Fruit fly (Drosophila melanogaster): ENCODE measurements around the gene CG3792.

CG3792 gene

DNA sequence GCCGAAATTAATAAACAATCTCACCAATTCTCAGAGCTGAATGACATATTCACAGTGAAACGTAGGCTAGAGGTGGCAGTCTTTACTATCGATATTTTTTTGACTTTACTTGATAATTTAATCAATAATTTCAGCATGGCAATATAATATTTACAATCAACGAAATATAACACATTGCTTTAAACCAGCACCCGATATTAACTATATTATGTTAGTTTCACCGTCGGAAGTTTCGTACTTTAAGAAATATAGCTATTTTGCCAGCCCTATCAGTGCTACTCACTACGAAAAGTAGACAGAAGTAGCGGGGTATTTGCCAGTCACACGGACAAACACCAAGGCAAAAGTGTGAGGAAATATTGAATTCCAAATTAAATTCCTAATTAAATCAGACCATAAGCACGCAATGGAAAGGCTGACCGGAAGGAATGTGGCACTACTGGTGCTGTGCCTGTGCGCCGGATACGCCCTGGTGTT is 33.7 kb downstream of the CG3792 start, which contains the start of the genes CG31917, Tfb5 and SelT:
TSS of gene CG31917 (minus strand) at position 51 of the 477 bp plus-strand sequence.
TSS of gene Tfb5 (minus strand) at position 51 of the 477 bp plus-strand sequence.
TSS of gene SelT (plus strand) at position 139 of the 477 bp plus-strand sequence.
- peak; percentile 73 for TF ChIP-seq CG17801 (GFP tag; optimal IDR thresholded peaks at IDR 0.05; ENCODE audit: partially characterized antibody)

DNA sequence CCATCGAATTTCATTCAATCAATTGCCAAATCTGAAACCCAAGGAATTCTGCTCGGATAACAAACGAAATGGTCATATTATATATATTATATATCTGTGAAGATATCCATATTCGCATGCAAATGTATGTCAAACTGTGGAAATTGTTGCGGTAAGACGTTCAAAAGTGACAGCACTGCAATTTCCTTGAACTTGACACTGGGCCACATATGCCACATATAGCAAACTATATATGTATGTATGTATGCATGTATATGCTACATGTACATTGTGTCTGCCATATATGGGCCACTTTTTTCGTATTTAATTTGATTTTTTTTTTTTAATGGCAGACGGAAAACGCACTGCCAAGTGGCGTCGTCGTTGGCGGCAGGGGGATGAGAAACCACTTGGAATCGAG is 43.4 kb downstream of the CG3792 start:
- no peak for TF ChIP-seq CG17801 (GFP tag; optimal IDR thresholded peaks at IDR 0.05; ENCODE audit: partially characterized antibody)

DNA sequence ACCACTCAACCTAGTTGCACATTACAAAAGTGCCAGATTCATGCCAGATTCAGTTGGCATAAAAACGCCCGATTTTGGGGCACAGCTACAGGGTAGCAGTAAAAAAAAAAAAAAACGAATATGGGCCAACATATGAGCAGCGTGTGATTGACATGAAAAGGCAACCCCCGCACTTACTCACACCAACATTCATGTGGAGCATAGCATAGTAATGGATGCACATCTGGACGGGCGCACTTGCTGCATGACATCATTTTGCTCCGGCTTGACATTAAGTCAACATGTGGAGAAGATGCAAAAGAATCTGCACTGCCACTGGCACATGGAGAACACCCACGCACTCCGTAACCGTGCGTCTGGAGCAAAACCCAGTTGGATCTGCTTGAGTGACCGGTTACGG is 45.5 kb downstream of the CG3792 start:
- TF ChIP-seq CG17801 (GFP tag; optimal IDR thresholded peaks at IDR 0.05; ENCODE audit: partially characterized antibody): no peak

DNA sequence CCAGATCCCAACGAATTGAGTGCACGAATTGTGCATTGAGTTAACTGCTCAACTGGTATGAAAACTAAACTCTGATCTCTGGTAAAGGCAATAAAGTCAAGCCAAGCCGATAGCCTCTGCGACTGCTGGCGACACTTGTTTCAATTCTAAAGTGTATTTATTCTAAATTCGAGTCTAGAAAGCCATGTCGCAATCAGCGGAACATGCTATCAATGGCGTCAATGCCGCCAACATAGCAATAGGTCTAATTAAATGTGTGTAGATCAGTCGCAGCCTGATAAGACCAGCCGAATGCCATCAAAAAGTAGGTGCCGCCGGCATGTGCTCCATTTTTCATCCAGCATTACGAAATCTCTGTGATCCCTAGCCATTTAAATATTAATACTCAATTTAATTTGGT is 48.4 kb downstream of the CG3792 start:
- no peak for TF ChIP-seq CG17801 (GFP tag; optimal IDR thresholded peaks at IDR 0.05; ENCODE audit: partially characterized antibody)

DNA sequence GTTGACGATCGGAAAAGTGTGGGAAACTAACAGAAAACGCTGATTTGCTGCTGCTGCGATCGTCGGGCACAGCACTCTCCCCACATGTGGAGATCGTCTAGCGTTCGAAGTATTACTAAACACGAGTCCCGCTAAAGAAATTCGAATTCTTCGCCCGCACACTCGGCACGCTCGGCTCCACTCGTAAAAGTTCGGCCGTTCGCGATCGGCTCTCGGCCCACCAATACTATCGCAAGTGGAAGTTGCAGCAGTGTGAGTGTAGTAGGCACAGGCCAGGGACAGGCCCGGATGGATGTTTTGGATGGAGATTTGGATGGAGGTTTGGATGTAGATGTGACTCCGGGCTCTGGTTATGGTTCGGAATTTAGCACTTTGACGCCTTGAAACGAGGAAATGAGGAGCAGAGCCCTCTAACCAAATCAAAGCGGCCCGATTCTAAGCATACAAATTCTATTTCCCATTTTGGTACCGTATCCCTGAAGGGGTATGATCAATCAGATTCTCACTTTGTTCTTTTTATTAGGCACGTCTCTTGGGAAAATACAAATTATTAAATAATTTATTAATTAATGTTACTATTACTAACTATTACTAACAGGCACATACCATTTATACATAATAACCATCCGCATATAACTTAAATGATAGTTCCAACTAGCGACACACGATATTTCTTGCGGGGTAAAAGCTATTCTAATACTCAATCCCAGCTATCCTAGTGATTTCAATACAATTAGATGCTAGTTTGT is 50.4 kb downstream of the CG3792 start:
- no peak for TF ChIP-seq CG17801 (GFP tag; optimal IDR thresholded peaks at IDR 0.05; ENCODE audit: partially characterized antibody)

DNA sequence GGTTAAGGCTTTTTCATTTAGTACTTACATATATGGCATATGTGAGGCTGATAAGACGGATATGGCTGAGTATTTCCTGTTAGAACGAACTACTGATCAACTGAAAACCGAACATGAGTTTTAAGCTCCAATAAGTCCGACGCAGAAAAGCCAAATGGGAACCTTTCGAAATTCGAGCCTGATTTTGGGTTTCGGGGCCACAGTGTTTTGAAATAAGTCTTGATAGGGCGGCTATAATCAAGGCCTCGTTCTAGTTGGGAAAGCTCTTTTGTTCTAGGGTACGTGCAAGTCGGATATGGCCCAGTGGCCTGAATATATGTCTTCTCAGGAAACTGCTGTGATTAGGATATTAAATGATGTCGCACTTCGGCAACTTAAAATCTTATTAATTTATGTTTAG is 51.0 kb downstream of the CG3792 start, which contains the start of gene vkg:
TSS of gene vkg (minus strand) at position 101 of the 400 bp plus-strand sequence.
- TF ChIP-seq CG17801 (GFP tag; optimal IDR thresholded peaks at IDR 0.05; ENCODE audit: partially characterized antibody): no peak

Measured in ovary, adult (tissue).